Worm (Caenorhabditis elegans): ENCODE data around the gene Y17G9B.11.
A peak's percentile ranks its signal among the peaks of the same experiment; 100 is the strongest.
"Not testable (repeated sequence)": the region's sequence is repeated elsewhere in the genome, so short reads cannot be mapped to it uniquely, and the experiment has no call there.

The Y17G9B.11 gene

DNA sequence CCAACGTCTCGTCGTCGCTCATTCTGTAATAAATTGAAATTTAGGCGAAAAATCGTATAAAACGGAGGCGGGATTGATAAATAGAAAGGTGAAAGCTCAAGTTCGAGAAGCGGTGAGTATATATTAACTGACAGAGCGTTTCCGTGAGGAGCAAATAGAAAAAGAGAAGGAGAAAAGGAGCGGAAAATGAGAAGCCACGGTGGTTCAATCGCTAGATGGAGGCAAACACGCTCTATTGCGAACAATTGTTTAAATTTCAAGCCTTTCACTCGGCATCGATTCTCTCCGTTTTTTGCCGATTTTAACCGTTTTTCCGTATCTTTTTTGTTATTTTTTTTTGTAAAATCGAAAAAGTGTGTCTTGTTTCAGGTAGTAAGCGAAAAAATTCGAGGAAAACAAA is 40.6 kb upstream of the Y17G9B.11 start, which contains the start of gene miro-1:
miro-1 (minus strand) TSS at position 23 of the 400 bp plus-strand sequence.
- TF ChIP-seq ztf-1 (GFP tag; conservative IDR thresholded peaks at IDR 0.05); nhr-237 (tag; optimal IDR thresholded peaks at IDR 0.05); unc-39 (tag; optimal IDR thresholded peaks at IDR 0.05): not testable (repeated sequence)

DNA sequence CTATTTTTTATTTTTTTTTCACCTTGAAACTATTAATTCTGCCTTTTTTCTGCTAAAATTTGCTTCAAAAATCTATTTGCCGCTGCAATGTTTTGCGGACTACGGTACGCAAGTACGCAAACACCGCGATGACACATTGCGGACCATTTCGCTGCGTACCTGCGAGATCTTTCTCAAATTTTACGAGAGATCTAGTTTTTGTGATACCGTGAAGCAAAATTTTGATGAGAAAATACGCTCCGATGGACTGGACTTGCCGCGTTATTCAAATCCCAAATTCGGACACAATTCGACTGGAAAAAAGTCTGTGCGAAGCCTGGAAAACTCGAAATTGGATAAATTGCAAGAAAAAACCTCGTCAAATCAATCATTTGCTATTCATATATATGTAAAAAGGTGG is 35.9 kb upstream of the Y17G9B.11 start:
- peak; percentile 77 to 85 for TF ChIP-seq lsy-2 (tag; optimal IDR thresholded peaks at IDR 0.05)
- peak; percentile 8 for TF ChIP-seq C34F6.9 (tag; optimal IDR thresholded peaks at IDR 0.05)
- TF ChIP-seq F13H6.1 (tag; optimal IDR thresholded peaks at IDR 0.05) = peak; percentile 14
- TF ChIP-seq gmeb-1 (tag; optimal IDR thresholded peaks at IDR 0.05) = peak; percentile 17
- peak; percentile 2 for TF ChIP-seq unc-55 (GFP tag; optimal IDR thresholded peaks at IDR 0.05)
- TF ChIP-seq sma-3 (GFP tag; optimal IDR thresholded peaks at IDR 0.05) = peak; percentile 22

DNA sequence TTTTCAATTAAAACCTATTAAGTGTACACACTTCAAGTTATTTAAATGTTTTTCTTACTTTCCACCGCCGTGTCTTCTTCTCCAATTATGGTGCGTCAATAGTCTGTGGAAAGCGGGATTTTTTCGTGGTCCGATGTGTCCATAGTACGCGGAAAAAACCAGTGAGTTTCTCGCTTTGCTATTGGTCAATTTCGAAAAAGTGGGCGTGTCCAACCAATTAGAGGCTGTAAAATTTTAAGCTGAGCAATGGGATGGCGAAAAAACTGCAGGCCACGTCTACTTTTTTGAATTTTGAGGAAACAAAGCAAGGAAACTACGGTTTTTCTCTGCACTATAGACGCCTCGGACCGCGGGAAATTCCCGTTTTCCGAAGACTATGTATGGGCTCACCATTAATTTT is 32.7 kb upstream of the Y17G9B.11 start:
- TF ChIP-seq skn-1 (tag; optimal IDR thresholded peaks at IDR 0.05) (no peak), sem-4 (tag; optimal IDR thresholded peaks at IDR 0.05) (no peak), ceh-16 (tag; optimal IDR thresholded peaks at IDR 0.05) (no peak), lin-13 (GFP tag; optimal IDR thresholded peaks at IDR 0.05) (no peak), ceh-82 (tag; optimal IDR thresholded peaks at IDR 0.05) (no peak), egl-27 (tag; optimal IDR thresholded peaks at IDR 0.05) (no peak), nhr-237 (tag; optimal IDR thresholded peaks at IDR 0.05) (no peak)

DNA sequence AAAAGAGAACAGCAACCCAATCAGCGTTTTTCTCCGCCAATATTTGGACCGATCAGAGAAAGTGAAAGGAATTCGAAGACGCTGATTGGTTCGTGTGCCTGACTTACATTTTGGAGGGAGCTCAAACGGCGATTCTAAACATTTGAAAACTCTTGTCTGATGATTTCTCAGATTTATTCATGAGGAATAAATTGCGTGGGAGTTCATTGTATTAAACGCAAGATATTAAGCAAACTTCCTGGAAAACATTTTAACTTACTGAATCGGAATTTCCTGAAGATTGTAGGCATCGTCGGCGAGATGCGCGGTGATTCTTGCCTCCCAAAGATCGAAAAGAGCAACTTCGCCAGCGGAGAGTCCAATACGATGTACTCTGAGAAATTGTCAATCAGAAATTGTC is 31.8 kb upstream of the Y17G9B.11 start, which contains the start of gene K08F11.1:
K08F11.1 (plus strand) TSS at position 301 of the 400 bp plus-strand sequence.
- TF ChIP-seq lin-13 (GFP tag; optimal IDR thresholded peaks at IDR 0.05) (no peak), fos-1 (tag; optimal IDR thresholded peaks at IDR 0.05) (no peak), skn-1 (tag; optimal IDR thresholded peaks at IDR 0.05) (no peak), lsy-2 (tag; optimal IDR thresholded peaks at IDR 0.05) (no peak), lin-11 (tag; optimal IDR thresholded peaks at IDR 0.05) (no peak), nhr-11 (tag; optimal IDR thresholded peaks at IDR 0.05) (no peak), nhr-129 (tag; optimal IDR thresholded peaks at IDR 0.05) (no peak), aly-2 (tag; optimal IDR thresholded peaks at IDR 0.05) (no peak), crh-2 (tag; optimal IDR thresholded peaks at IDR 0.05) (no peak), nhr-237 (tag; optimal IDR thresholded peaks at IDR 0.05) (no peak), mab-5 (tag; optimal IDR thresholded peaks at IDR 0.05) (no peak)

DNA sequence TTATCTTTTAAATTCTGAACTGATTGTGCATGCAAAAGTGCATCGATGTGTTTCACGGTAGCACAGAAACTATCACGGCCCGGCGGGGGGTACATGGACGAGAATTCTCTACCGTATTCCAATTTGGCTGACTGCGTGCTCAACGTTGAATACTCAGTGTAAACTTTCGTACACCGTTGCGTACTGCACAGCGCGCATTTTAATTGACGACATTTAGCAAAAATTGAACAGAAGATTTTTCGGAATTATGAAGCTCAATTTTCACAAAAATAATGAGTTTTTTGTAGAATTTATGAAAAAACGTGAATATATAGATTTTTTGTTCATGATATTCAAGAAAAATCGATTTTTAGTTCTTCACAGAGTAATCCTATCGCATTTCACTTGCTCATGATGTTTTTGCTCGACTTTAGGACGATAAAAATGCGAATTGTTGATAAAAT is 30.9 kb upstream of the Y17G9B.11 start:
- peak; percentile 65 for TF ChIP-seq nhr-21 (tag; optimal IDR thresholded peaks at IDR 0.05)
- peak; percentile 36 for TF ChIP-seq crh-2 (tag; optimal IDR thresholded peaks at IDR 0.05)
- TF ChIP-seq C34F6.9 (tag; optimal IDR thresholded peaks at IDR 0.05) = peak; percentile 32
- peak; percentile 13 for TF ChIP-seq blmp-1 (tag; optimal IDR thresholded peaks at IDR 0.05; ENCODE audit: insufficient read depth)
- TF ChIP-seq F13H6.1 (tag; optimal IDR thresholded peaks at IDR 0.05) = peak; percentile 81
- peak; percentile 86 for TF ChIP-seq sma-3 (GFP tag; optimal IDR thresholded peaks at IDR 0.05)
- TF ChIP-seq lin-13 (GFP tag; optimal IDR thresholded peaks at IDR 0.05) = peak; percentile 68
- TF ChIP-seq mab-5 (tag; optimal IDR thresholded peaks at IDR 0.05) = peak; percentile 16
- TF ChIP-seq ztf-4 (tag; optimal IDR thresholded peaks at IDR 0.05) = peak; percentile 19
- peak; percentile 29 for TF ChIP-seq nhr-129 (tag; optimal IDR thresholded peaks at IDR 0.05)
- TF ChIP-seq sma-9 (GFP tag; optimal IDR thresholded peaks at IDR 0.05) = peak; percentile 50
- TF ChIP-seq sma-9 (tag; optimal IDR thresholded peaks at IDR 0.05) = not testable (repeated sequence)
- peak; percentile 74 for TF ChIP-seq ZK546.5 (tag; optimal IDR thresholded peaks at IDR 0.05)
- peak; percentile 21 for TF ChIP-seq R02D3.7 (tag; optimal IDR thresholded peaks at IDR 0.05)
- TF ChIP-seq nhr-25 (tag; optimal IDR thresholded peaks at IDR 0.05) = peak; percentile 65
- peak; percentile 34 for TF ChIP-seq nhr-11 (tag; optimal IDR thresholded peaks at IDR 0.05)
- peak; percentile 95 to 98 for TF ChIP-seq lsy-2 (tag; optimal IDR thresholded peaks at IDR 0.05)
- TF ChIP-seq unc-55 (GFP tag; optimal IDR thresholded peaks at IDR 0.05) = peak; percentile 35
- peak; percentile 58 for TF ChIP-seq gmeb-1 (tag; optimal IDR thresholded peaks at IDR 0.05)
- peak; percentile 11 for TF ChIP-seq nhr-6 (tag; optimal IDR thresholded peaks at IDR 0.05)

DNA sequence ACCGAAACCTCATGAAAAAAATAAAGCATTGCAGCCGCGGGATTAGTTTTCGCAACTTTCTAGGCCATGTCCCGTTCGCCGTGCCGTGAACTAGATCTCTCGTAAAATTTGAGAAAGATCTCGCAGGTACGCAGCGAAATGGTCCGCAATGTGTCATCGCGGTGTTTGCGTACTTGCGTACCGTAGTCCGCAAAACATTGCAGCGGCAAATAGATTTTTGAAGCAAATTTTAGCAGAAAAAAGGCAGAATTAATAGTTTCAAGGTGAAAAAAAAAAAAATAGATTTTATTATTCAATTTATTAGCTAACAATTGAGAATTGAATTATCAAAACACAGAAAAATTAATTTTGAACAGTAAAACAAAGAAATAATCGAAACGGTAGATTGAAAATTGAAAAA is 28.5 kb upstream of the Y17G9B.11 start:
- TF ChIP-seq R02D3.7 (tag; optimal IDR thresholded peaks at IDR 0.05) (peak; percentile 34), C34F6.9 (tag; optimal IDR thresholded peaks at IDR 0.05) (peak; percentile 62), nhr-129 (tag; optimal IDR thresholded peaks at IDR 0.05) (peak; percentile 13), unc-55 (GFP tag; optimal IDR thresholded peaks at IDR 0.05) (peak; percentile 58), Y55F3AM.14 (GFP tag; optimal IDR thresholded peaks at IDR 0.05) (peak; percentile 91), ztf-4 (tag; optimal IDR thresholded peaks at IDR 0.05) (peak; percentile 5), sma-3 (GFP tag; optimal IDR thresholded peaks at IDR 0.05) (peak; percentile 95), ZK546.5 (tag; optimal IDR thresholded peaks at IDR 0.05) (peak; percentile 80), ceh-82 (tag; optimal IDR thresholded peaks at IDR 0.05) (peak; percentile 4), lsy-2 (tag; optimal IDR thresholded peaks at IDR 0.05) (peak; percentile 97 to 98), sem-4 (tag; optimal IDR thresholded peaks at IDR 0.05) (peak; percentile 46), nhr-6 (tag; optimal IDR thresholded peaks at IDR 0.05) (peak; percentile 11), sma-9 (GFP tag; optimal IDR thresholded peaks at IDR 0.05) (peak; percentile 53), lin-13 (GFP tag; optimal IDR thresholded peaks at IDR 0.05) (peak; percentile 72), nhr-25 (tag; optimal IDR thresholded peaks at IDR 0.05) (peak; percentile 83), F13H6.1 (tag; optimal IDR thresholded peaks at IDR 0.05) (peak; percentile 90), fos-1 (tag; optimal IDR thresholded peaks at IDR 0.05) (peak; percentile 33), gmeb-1 (tag; optimal IDR thresholded peaks at IDR 0.05) (peak; percentile 65), nhr-21 (tag; optimal IDR thresholded peaks at IDR 0.05) (peak; percentile 74), crh-2 (tag; optimal IDR thresholded peaks at IDR 0.05) (peak; percentile 67), mab-5 (tag; optimal IDR thresholded peaks at IDR 0.05) (peak; percentile 68)
- TF ChIP-seq sma-9 (tag; optimal IDR thresholded peaks at IDR 0.05) = not testable (repeated sequence)
